Fruit fly (Drosophila melanogaster) whole organism, larva: Measurements from ENCODE around the gene RhoGAP18B.

Experiments used
- noc ChIP-seq: fragments of 200-800 bp; sonication (Bioruptor generic); optimal IDR thresholded peaks from 3 replicates; lab custom pipeline; 2019; ENCODE audit warnings: missing biosample characterization, mild to moderate bottlenecking, missing genetic modification characterization, moderate library complexity

The RhoGAP18B gene

DNA sequence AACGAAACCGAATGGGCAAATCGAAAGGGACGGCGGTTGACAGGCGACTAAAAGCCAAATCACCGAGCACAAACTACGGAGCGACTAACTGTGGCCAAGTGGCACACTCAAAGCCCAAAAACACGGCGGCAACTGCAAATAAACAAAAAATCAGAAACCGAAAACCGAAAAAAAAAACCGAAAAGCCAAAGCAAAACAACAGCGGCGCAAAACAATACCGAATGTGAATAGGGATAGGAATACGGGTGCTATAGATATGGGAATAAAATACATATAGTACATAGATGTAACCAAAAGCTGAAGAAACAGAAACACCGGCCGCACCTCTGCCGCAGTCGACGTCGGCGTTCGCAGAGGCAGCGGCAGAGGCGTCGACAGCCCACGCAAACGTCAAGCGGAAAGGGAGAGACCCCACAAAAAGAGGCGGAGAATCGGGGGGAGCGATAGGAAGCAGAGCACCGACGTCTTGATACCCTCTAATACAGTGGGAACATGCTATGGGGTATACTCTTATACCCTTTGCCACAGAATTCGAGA, at the start of gene RhoGAP18B:
Gene RhoGAP18B (minus strand): TSS at position 51 of the 537 bp plus-strand sequence.
- TF ChIP-seq noc (tag; lab: Kevin White, UChicago), result no peak

DNA sequence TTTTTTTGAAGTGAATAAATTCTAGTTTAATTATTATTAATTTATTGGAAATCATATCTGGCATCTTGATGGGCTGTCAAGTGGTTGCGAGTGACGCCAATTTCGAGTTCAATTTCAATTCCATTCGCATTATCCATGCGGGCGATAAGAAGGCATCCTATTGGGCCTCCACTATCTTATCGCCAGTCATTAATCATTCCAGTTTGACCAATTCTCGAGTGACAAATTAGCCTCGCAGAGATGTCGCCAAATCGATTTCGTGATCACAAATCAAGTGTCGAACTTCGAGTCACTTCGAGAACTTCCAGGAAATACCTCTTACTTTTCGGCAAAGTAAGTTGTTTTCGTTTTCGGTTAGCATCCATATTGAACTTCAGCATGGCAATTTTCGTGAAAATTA, 49.8 kb upstream of the RhoGAP18B start:
- peak; percentile 70 for TF ChIP-seq noc (tag; lab: Kevin White, UChicago)

DNA sequence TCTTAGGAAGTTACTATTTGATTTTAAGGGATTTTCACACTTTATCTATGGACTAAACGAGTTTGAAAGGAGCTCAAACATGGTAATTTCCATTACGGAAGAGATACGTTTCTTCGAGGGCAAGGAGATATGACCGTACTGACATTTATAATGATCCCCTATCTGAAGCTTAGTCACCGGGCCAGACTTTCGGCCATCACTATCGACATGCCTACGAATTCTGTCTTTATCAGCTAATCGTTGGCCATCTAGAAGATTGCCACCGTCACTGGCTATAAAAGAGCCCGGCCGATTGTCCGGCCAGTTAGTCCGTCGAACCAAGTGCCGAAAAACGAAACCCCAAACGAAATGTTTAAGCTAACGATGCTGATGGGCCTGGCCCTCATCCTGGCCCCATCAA, 48.3 kb upstream of the RhoGAP18B start, which contains the start of gene Muc18B:
Gene Muc18B (plus strand): TSS at position 301 of the 400 bp plus-strand sequence.
- TF ChIP-seq noc (tag; lab: Kevin White, UChicago), result no peak

DNA sequence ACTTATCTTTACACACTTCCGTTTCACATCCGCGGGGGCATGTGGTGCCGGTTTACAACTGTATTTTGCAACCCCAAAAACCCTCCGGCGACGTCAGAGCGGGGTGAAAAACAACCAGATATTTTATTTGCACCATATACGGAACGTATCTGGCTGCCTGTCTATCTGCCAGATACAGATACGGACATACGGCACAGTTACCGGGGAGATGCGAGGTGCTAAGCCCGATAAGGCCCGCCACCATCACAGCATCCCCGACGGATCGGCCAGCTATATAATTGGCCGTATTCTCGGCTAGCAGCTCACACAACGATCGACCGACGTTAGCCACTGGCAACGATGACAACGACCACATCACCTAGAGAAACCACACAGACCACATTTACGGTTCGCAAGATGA, 46.1 kb upstream of the RhoGAP18B start, which contains the start of gene Mur18B:
Gene Mur18B (plus strand): TSS at position 301 of the 400 bp plus-strand sequence.
- TF ChIP-seq noc (tag; lab: Kevin White, UChicago), result no peak

DNA sequence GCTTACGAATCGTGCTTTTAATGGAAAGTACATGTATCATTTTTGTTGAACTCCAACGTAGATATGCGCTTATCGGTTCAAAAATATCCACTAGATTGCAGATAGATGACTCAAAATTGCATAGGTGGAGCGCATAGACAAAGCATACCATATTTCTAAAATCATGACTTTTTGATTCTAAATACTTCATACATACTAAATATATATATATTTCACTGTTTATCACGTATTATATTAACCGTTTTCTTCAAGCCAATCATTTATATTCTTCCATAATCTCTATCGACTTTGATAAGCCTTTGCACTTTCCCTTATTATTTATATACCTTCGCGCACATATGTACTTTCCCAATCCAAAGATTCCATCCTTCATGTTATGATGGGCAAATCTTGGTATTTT, 45.1 kb upstream of the RhoGAP18B start, which contains the start of gene CG14195:
Gene CG14195 (minus strand): TSS at position 101 of the 400 bp plus-strand sequence.
- no peak for TF ChIP-seq noc (tag; lab: Kevin White, UChicago)

DNA sequence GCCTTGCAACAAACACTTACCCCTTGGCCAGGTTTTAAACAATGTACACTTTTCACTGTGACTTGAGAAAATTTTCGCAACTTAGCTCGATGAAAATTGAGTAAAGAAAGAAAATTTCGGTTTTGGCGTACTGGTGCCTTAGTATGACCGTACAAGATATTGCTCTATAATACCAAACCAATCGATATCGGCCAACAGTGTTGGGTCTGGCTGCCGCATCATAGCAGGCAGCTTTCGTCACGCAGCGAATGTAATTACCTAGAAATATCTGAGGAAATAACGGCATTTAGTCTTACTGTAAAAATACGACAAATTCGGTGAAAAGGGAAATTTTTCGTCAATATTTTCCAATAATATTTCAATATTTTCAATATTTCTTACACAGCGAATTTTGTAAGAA, 41.1 kb upstream of the RhoGAP18B start, which contains the start of gene Ulp1:
Gene Ulp1 (minus strand): TSS at position 174 of the 400 bp plus-strand sequence.
- TF ChIP-seq noc (tag; lab: Kevin White, UChicago), result no peak

DNA sequence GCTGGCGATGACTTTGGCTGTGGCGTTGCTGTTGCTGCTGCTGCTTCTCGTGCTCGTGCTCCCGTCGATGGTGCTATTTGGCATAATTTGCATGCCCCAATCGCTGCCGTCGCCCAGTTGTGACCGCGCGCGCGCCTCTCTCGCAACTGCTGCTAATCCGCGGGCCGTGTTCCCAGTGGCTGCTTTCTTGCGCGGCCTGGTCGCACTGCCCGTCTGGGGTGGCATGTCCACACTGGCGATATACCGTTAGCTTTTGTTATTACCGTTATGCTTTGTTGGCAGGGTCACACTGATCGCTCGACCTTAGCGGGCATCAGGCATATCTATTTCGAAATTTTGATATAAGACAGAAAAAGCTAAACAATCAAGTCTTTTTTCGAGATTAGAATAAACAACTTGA, 34.7 kb upstream of the RhoGAP18B start, which contains the start of gene CG7990:
Gene CG7990 (minus strand): TSS at position 350 of the 400 bp plus-strand sequence.
- no peak for TF ChIP-seq noc (tag; lab: Kevin White, UChicago)

DNA sequence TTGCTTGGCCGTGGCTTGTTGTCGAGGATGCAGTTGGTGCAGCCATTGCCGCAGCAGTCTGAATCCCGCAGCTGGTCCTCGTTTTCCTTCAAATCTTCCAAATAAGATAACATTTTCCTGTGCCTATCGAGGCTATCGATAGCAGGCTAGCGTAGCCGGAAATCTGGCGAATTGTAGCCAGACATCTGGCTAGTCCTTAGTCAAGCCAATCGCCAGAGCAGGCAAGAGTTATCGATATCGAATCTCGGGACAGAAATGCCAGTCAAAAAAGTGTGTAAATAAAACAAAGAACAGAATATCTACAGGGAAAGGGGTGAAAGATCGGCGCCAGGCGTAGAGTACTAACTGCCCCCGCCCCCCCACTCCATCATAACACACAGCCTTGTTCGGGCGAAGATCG, 26.5 kb upstream of the RhoGAP18B start, which contains the start of the genes CG7914 and CG14194:
Gene CG7914 (minus strand): TSS at position 113 of the 400 bp plus-strand sequence.
Gene CG14194 (plus strand): TSS at position 220 of the 400 bp plus-strand sequence.
- no peak for TF ChIP-seq noc (tag; lab: Kevin White, UChicago)

DNA sequence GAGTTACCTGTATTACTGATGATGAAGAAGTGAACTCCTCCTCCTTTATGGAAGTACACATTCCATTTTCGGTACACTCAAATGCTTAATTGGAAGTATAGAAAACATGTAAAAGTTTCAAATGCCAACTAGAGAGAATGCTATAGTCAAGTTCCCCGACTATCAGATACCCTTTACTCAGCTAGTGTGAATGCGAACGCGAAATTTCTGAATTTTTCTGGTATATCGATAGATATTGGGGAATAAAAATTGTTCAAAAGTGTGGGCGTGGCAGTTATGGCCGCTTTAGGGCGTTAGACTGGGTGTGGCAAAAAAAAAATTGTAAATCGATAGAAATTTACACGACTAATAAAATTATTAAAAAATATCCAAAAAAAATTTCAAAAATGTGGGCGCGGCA, 24.7 kb upstream of the RhoGAP18B start:
- TF ChIP-seq noc (tag; lab: Kevin White, UChicago), result no peak

DNA sequence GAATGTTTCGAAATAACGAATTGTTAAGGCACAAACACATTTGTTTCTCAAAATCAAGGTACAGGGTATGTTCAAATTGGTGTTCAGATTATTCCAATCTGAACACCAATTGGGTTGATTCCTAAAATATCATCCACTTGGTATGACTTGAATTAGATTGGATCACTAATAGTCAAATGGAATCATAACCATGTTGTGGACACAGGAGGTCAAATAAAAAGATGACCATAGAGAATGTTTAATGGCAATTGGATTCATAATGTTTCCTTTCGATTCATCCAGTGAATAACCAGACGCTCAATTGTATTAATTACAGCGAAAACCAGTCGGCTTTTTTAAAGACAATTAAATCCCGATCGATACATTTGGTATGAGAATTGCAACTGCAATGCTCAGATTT, 24.2 kb upstream of the RhoGAP18B start:
- TF ChIP-seq noc (tag; lab: Kevin White, UChicago), result no peak

DNA sequence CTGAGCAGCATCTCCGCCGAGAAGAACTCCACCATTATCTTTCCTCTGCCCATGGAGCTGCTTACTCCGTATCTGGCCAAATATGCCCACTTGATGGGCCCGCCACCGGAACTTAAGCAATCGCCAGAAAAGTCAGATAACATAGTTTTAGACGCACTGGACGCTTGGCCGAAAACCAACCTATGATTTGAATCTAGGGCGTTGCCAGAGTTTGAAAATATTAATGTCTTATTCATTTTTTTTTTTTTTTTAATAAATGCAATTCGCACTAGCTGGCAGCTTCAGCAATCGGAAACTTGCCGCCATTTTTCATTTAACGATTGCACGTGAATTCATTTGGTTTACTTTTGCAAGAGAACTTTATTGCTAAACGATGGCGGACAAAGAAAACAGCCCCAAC, 23.0 kb upstream of the RhoGAP18B start, which contains the start of gene HP1D3csd:
Gene HP1D3csd (plus strand): TSS at position 312 of the 400 bp plus-strand sequence.
- TF ChIP-seq noc (tag; lab: Kevin White, UChicago), result no peak

DNA sequence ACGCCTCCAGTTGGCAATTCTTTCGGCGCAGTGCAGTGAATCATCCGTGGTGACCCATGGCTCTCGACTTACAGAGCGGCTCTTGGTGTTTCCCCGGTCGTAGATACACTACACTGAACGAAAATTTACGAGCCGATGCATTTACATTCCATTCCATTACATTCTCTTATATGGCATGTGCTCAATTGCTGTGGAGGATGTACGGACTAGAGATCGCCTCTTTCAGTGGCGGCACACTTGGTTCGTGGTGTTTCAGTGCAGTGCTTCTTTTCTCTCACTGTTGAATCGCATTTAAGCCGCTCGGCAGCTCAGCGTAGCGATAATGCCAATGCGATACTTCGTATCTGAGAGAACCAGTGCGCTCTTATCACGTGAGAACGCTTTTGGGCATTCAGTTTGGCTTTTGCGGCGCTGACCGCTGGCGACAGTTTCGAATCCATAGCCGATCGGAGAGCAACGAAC, 20.8 kb upstream of the RhoGAP18B start, which contains the start of gene Mec2:
Gene Mec2 (plus strand): TSS at position 412 of the 462 bp plus-strand sequence.
- peak; percentile 21 for TF ChIP-seq noc (tag; lab: Kevin White, UChicago)

DNA sequence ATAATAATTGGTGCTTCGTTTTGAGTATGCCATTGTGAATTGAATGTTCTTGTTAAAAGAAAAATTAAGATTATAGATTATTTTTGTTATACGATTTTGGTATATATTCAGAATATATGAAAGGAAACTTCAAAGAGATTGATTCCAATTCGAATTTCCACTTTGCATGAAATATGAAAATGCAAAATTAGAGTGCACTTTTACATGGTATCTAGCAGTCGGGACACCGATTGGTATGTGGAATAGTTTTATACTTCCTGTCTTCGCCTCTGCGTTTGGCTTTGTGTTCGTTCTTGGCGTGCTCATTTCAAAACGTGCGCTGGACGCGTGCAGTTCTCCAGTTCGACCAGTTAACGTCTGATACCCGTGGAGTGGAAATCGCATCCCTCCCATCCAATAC, 16.2 kb upstream of the RhoGAP18B start, which contains the start of gene CG33253:
Gene CG33253 (plus strand): TSS at position 301 of the 400 bp plus-strand sequence.
- TF ChIP-seq noc (tag; lab: Kevin White, UChicago), result no peak

DNA sequence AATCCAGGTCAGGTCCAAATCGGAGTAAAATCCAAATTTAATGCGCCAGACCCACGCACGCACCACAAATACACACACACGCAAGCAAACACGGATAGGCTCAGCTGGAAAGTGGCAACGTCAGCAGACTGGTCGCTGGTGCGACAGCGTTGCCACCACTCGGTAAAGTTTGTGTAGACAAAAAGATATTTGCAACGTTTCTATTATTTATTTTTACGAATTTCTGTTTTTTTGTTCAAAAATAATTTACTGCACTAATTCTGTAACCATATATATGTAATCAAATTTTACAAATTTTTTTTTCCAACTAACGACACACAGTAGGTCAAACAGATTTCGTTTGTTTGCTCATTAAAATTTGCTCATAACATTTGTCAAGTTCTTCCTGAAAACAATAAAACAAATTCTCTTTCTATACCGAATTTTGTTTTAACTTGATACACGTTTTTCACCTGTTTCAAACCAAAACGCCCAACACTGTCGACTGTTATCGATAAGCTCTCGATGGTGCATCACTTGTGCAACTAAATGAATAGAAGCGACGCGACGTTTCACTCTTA, 12.9 kb upstream of the RhoGAP18B start, which contains the start of the genes CG7556 and CG7453:
Gene CG7556 (minus strand): TSS at position 135 of the 560 bp plus-strand sequence.
Gene CG7453 (plus strand): TSS at position 478 of the 560 bp plus-strand sequence.
- peak; percentile 69 for TF ChIP-seq noc (tag; lab: Kevin White, UChicago)

DNA sequence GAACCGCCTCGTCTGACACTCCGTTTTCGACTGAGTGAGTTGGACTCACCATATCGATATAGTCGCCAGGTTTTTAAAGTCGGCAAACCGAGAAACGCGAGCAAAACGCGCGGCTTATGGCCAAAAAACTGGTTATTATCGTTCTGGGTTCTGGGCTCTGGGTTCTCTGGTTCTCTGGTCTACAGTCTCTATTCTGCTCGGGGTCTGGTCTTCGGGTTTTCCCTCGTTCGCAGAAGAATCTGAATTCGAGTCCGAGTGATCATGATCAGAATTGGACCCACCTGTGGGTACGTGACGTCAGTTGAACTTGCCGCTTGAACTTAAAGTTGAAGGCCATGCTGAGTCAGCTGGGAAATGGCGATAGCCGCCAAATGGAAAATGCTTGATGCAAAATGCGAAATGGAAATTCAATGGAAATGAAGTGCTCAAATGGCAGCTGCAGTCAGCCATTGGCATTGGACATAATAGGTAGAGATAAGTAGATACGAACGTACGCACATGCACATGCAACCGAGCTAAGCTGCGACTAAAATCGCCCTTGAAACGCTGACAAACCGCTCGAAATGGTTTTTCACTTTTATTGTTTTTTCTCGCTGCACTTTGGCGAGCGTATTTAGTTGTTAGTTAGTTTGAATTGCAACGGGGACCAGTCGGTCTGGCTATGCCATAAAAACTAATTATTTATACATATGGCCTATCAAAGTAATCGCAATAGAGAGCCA, 8.1 kb upstream of the RhoGAP18B start, which contains the start of gene CG33939:
Gene CG33939 (minus strand): TSS at position 51 of the 722 bp plus-strand sequence.
- TF ChIP-seq noc (tag; lab: Kevin White, UChicago), result no peak
